Worm (Caenorhabditis elegans) whole organism, L4 larva: Measurements from ENCODE around the gene F42H10.3.

Experiments used
- D1046.2 ChIP-seq: fragments of 200-800 bp; sonication (Bioruptor generic); IDR thresholded peaks from 2 replicates; pipeline ENCODE4 v1.3.6; 2022; ENCODE audit warnings: missing genetic modification characterization, missing compliant biosample characterization
- dmd-6 ChIP-seq: fragments of 200-800 bp; sonication (Bioruptor generic); IDR thresholded peaks from 2 replicates; pipeline ENCODE4 v1.3.6; 2022; ENCODE audit warnings: missing genetic modification reagents, missing genetic modification characterization, missing compliant biosample characterization
- dmd-9 ChIP-seq: fragments of 200-800 bp; sonication (Bioruptor generic); IDR thresholded peaks from 2 replicates; pipeline ENCODE4 v1.3.6; 2022; ENCODE audit warnings: missing genetic modification reagents, missing genetic modification characterization, missing compliant biosample characterization
- egl-27 ChIP-seq: sonication (generic microtip); optimal IDR thresholded peaks from 3 replicates; lab custom pipeline; 2017; ENCODE audit warnings: missing biosample characterization, missing genetic modification reagents, missing genetic modification characterization
- hlh-11 ChIP-seq: fragments of 200-800 bp; sonication (Bioruptor generic); optimal IDR thresholded peaks from 2 replicates; lab custom pipeline; 2018; ENCODE audit warnings: mild to moderate bottlenecking, missing genetic modification characterization, missing compliant biosample characterization
- lin-1 ChIP-seq: fragments of 200-800 bp; sonication (Bioruptor generic); IDR thresholded peaks from 2 replicates; pipeline ENCODE4 v1.3.6; 2022; ENCODE audit warnings: missing genetic modification reagents, missing genetic modification characterization, missing compliant biosample characterization
- lin-15B ChIP-seq: fragments of 150-350 bp; sonication (generic microtip); optimal IDR thresholded peaks from 3 replicates; lab custom pipeline; 2014; ENCODE audit warnings: missing biosample characterization, missing genetic modification characterization
- lin-38 ChIP-seq: fragments of 200-800 bp; sonication (Bioruptor generic); IDR thresholded peaks from 2 replicates; pipeline ENCODE4 v1.3.6; 2022; ENCODE audit warnings: missing genetic modification reagents, missing genetic modification characterization, missing compliant biosample characterization
- mdl-1 ChIP-seq, 2 experiments: fragments of 150-350 bp in 1 of 2; sonication (generic microtip) in 1 of 2; optimal IDR thresholded peaks; 2 replicates each; lab custom pipeline; 2014 to 2017; ENCODE audit warnings: missing biosample characterization in 2 of 2, missing genetic modification characterization in 2 of 2
- nhr-11 ChIP-seq: fragments of 150-350 bp; optimal IDR thresholded peaks from 2 replicates; lab custom pipeline; 2014; ENCODE audit warnings: missing biosample characterization, missing genetic modification characterization
- snpc-4 ChIP-seq: fragments of 150-350 bp; optimal IDR thresholded peaks from 2 replicates; lab custom pipeline; 2014; ENCODE audit warnings: missing biosample characterization, missing genetic modification characterization
- unc-130 ChIP-seq: sonication (generic microtip); optimal IDR thresholded peaks from 2 replicates; lab custom pipeline; 2016; ENCODE audit warnings: missing genetic modification reagents, missing genetic modification characterization, missing compliant biosample characterization
- unc-62 ChIP-seq, 3 experiments: fragments of 150-350 bp in 1 of 3; sonication (generic microtip); optimal IDR thresholded peaks in 2 of 3; peaks in 1 of 3; 1 replicate in 1 of 3; 2 replicates in 2 of 3; lab custom pipeline; 2014 to 2017; ENCODE audit warnings: missing biosample characterization in 3 of 3, missing genetic modification characterization in 3 of 3, missing genetic modification reagents in 3 of 3, missing genotype in 1 of 3
- ztf-11 ChIP-seq: fragments of 150-350 bp; optimal IDR thresholded peaks from 2 replicates; lab custom pipeline; 2014; ENCODE audit warnings: missing biosample characterization, missing genetic modification characterization

DNA sequence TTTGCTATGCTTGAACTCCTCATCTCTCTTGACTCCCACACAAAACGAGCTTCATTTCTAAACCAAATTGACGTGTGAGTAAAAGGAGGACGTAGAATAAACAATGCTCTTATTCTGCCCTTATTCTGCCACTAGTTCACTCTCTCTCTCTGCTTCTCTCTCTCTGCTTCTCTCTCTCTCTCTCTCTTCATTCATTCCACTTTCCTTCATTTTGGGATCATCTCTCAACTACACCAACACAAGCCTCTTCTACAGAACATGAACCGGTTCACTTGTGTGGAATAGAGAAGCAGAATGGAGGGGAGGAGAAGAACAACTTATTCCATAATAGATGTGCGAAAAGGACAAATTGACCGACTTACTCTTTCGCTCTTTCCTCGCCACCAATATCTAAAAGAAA is 19.4 kb downstream of the F42H10.3 start:
- TF ChIP-seq D1046.2 (GFP tag; lab: Robert Waterston, UW) (no peak), nhr-11 (tag; lab: Kevin White, UChicago) (no peak), lin-15B (tag; lab: Kevin White, UChicago) (no peak), lin-38 (GFP tag; lab: Robert Waterston, UW) (no peak), egl-27 (tag; lab: Kevin White, UChicago) (no peak), dmd-9 (no peak), mdl-1 (tag; optimal IDR thresholded peaks at IDR 0.05; lab: Kevin White, UChicago) (no peak), hlh-11 (tag; lab: Kevin White, UChicago) (peak; percentile 6), unc-62 (GFP tag; optimal IDR thresholded peaks at IDR 0.05 in 1 of 2; lab: Kevin White, UChicago) (peak in 1 of 2 experiments; percentile 99), unc-62 (tag; optimal IDR thresholded peaks at IDR 0.05; lab: Kevin White, UChicago) (no peak), lin-1 (no peak), snpc-4 (tag; lab: Kevin White, UChicago) (no peak), ztf-11 (tag; lab: Kevin White, UChicago) (no peak), dmd-6 (no peak), unc-130 (GFP tag; lab: Kevin White, UChicago) (no peak)
